Worm (Caenorhabditis elegans) whole organism, mixed stage, embryonic: Measurements from ENCODE around the gene mogs-1.
"Not testable (repeated sequence)": the region's sequence is repeated elsewhere in the genome, so short reads cannot be mapped to it uniquely, and the experiment has no call there.

ENCODE experiments used
- M03D4.4 ChIP-seq: sonication (generic microtip); optimal IDR thresholded peaks from 2 replicates; lab custom pipeline; 2017; ENCODE audit warnings: mild to moderate bottlenecking, missing genetic modification characterization, missing compliant biosample characterization
- bed-3 ChIP-seq: fragments of 200-800 bp; sonication (Bioruptor generic); optimal IDR thresholded peaks from 3 replicates; lab custom pipeline; 2018; ENCODE audit warnings: mild to moderate bottlenecking, missing genetic modification characterization, moderate library complexity, missing compliant biosample characterization
- blmp-1 ChIP-seq: fragments of 150-350 bp; optimal IDR thresholded peaks from 2 replicates; lab custom pipeline; 2014; ENCODE audit warnings: missing biosample characterization, missing genetic modification characterization
- ceh-83 ChIP-seq: fragments of 200-800 bp; sonication (Bioruptor generic); optimal IDR thresholded peaks from 2 replicates; lab custom pipeline; 2018; ENCODE audit warnings: mild to moderate bottlenecking, missing genetic modification characterization, missing compliant biosample characterization
- ces-1 ChIP-seq: fragments of 150-350 bp; optimal IDR thresholded peaks from 2 replicates; lab custom pipeline; 2014; ENCODE audit warnings: missing biosample characterization, missing genetic modification reagents, missing genetic modification characterization
- cnd-1 ChIP-seq: fragments of 200-800 bp; sonication (Bioruptor generic); optimal IDR thresholded peaks from 2 replicates; lab custom pipeline; 2018; ENCODE audit warnings: mild to moderate bottlenecking, missing genetic modification characterization, missing compliant biosample characterization
- drap-1 ChIP-seq: fragments of 200-800 bp; sonication (Bioruptor generic); optimal IDR thresholded peaks from 3 replicates; lab custom pipeline; 2018; ENCODE audit warnings: mild to moderate bottlenecking, missing genetic modification characterization, missing compliant biosample characterization
- elt-1 ChIP-seq: sonication (generic microtip); optimal IDR thresholded peaks from 2 replicates; lab custom pipeline; 2017; ENCODE audit warnings: missing genetic modification characterization, mild to moderate bottlenecking, missing compliant biosample characterization, antibody characterized with exemption, moderate library complexity, borderline replicate concordance; ENCODE audit not compliant: insufficient read depth
- elt-3 ChIP-seq: fragments of 150-350 bp; optimal IDR thresholded peaks from 2 replicates; lab custom pipeline; 2014; ENCODE audit warnings: missing biosample characterization, missing genetic modification characterization
- flh-1 ChIP-seq: fragments of 200-800 bp; sonication (Bioruptor generic); optimal IDR thresholded peaks from 2 replicates; lab custom pipeline; 2018; ENCODE audit warnings: mild to moderate bottlenecking, missing genetic modification characterization, moderate library complexity, missing compliant biosample characterization
- ham-2 ChIP-seq: fragments of 200-800 bp; sonication (Bioruptor generic); optimal IDR thresholded peaks from 2 replicates; lab custom pipeline; 2018; ENCODE audit warnings: mild to moderate bottlenecking, missing genetic modification characterization, missing compliant biosample characterization
- hlh-1 ChIP-seq: fragments of 150-350 bp; optimal IDR thresholded peaks from 2 replicates; lab custom pipeline; 2014; ENCODE audit warnings: missing biosample characterization, missing genetic modification reagents, missing genetic modification characterization
- lsy-2 ChIP-seq: fragments of 150-350 bp; optimal IDR thresholded peaks from 2 replicates; lab custom pipeline; 2014; ENCODE audit warnings: missing biosample characterization, missing genetic modification characterization
- mab-5 ChIP-seq: fragments of 150-350 bp; optimal IDR thresholded peaks from 2 replicates; lab custom pipeline; 2014; ENCODE audit warnings: missing biosample characterization, missing genetic modification characterization
- mep-1 ChIP-seq: fragments of 150-350 bp; optimal IDR thresholded peaks from 2 replicates; lab custom pipeline; 2017; ENCODE audit warnings: missing biosample characterization, missing genetic modification reagents, missing genetic modification characterization, inconsistent platforms
- mls-2 ChIP-seq: sonication (generic microtip); optimal IDR thresholded peaks from 2 replicates; lab custom pipeline; 2016; ENCODE audit warnings: mild to moderate bottlenecking, missing genetic modification characterization, moderate library complexity, missing compliant biosample characterization
- nhr-12 ChIP-seq: fragments of 150-350 bp; optimal IDR thresholded peaks from 2 replicates; lab custom pipeline; 2014; ENCODE audit warnings: missing biosample characterization, missing genetic modification characterization
- nhr-2 ChIP-seq: fragments of 150-350 bp; optimal IDR thresholded peaks from 2 replicates; lab custom pipeline; 2014; ENCODE audit warnings: missing biosample characterization, missing genetic modification characterization
- nhr-28 ChIP-seq: fragments of 150-350 bp; optimal IDR thresholded peaks from 2 replicates; lab custom pipeline; 2014; ENCODE audit warnings: missing biosample characterization, missing genetic modification characterization
- nhr-76 ChIP-seq: sonication (generic microtip); optimal IDR thresholded peaks from 2 replicates; lab custom pipeline; 2017; ENCODE audit warnings: missing biosample characterization, missing genetic modification characterization
- sem-2 ChIP-seq: fragments of 200-800 bp; sonication (Bioruptor generic); optimal IDR thresholded peaks from 2 replicates; lab custom pipeline; 2018; ENCODE audit warnings: mild to moderate bottlenecking, missing genetic modification characterization, missing compliant biosample characterization
- sptf-1 ChIP-seq: sonication (generic microtip); optimal IDR thresholded peaks from 2 replicates; lab custom pipeline; 2017; ENCODE audit warnings: mild to moderate bottlenecking, missing genetic modification characterization, moderate library complexity, missing compliant biosample characterization
- tbx-8 ChIP-seq: fragments of 200-800 bp; sonication (Bioruptor generic); optimal IDR thresholded peaks from 2 replicates; lab custom pipeline; 2018; ENCODE audit warnings: mild to moderate bottlenecking, missing genetic modification characterization, moderate library complexity, missing compliant biosample characterization
- unc-120 ChIP-seq: sonication (generic microtip); optimal IDR thresholded peaks from 2 replicates; lab custom pipeline; 2017; ENCODE audit warnings: missing genetic modification characterization, missing compliant biosample characterization; ENCODE audit not compliant: poor library complexity, severe bottlenecking
- unc-39 ChIP-seq: fragments of 150-350 bp; optimal IDR thresholded peaks from 2 replicates; lab custom pipeline; 2014; ENCODE audit warnings: missing biosample characterization, missing genetic modification characterization
- unc-62 ChIP-seq: fragments of 150-350 bp; optimal IDR thresholded peaks from 2 replicates; lab custom pipeline; 2014; ENCODE audit warnings: missing biosample characterization, missing genetic modification reagents, missing genetic modification characterization
- zip-8 ChIP-seq: fragments of 150-350 bp; optimal IDR thresholded peaks from 2 replicates; lab custom pipeline; 2014; ENCODE audit warnings: missing biosample characterization, missing genetic modification characterization
- ztf-11 ChIP-seq: fragments of 150-350 bp; optimal IDR thresholded peaks from 2 replicates; lab custom pipeline; 2014; ENCODE audit warnings: missing biosample characterization, missing genetic modification characterization

mogs-1 gene

DNA sequence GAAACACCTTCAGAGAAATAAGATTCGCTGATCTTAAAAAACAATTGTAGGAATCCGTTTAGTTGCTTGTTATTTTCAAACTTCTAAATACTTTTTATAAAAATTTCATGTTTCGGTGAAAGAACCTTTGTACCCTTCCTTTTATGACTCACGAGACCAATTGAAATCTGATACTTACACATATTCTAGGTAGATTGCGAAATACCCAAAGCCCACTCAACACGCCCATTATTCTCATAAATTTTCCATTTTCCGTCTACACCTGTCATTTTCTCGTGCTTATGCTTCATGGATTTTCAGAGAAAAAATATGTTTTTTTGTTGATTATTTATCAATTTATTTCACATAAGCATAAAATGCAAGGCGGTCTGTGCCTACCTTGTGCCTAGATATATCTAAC is 15.3 kb downstream of the mogs-1 start:
- TF ChIP-seq ztf-11 (no peak), tbx-8 (GFP tag; lab: Kevin White, UChicago) (no peak), blmp-1 (tag; lab: Kevin White, UChicago) (no peak), nhr-28 (no peak), unc-39 (tag; lab: Kevin White, UChicago) (no peak)
- TF ChIP-seq, all 35 proteins: peak for 0

DNA sequence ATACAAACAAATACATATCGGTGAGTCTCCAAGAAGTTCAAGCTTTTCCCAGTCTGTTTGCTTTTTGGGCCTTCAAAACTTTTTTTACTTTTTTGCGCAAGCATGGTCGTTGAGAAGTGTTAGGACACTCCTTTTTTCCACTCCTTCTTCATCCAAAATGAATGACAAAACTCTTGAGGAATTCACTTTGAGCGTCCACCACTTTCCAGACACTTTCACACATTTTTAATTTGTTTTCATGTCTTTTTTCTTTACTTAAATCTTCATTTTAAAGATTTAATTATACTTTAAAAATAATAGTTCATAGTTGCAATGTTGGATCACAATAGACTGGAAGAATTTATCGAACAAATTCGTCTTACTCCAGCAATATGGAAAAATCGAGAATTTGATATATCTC is 17.5 kb downstream of the mogs-1 start, which contains the start of gene F13H10.1:
TSS of gene F13H10.1 (plus strand) at position 301 of the 400 bp plus-strand sequence.
- no peak for TF ChIP-seq mab-5
- TF ChIP-seq blmp-1 (tag; lab: Kevin White, UChicago) = no peak

DNA sequence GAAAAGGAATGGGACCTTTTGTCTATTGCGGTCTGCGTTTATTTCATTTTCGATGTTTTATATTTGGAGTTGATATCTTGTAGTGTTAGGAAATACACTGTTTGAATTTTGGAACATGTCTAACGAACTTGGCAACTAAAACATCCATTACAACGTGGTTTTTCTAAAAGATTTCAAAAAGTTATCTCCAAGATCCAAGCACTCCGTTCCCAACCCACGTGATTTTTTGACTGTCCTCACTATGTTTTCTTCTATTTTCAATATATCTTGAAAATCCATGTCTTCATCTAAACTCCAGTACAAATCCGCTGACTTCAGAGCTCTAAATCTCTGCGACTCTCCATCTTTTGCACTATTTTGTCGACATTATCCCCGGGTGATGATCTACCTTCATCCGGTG is 20.1 kb downstream of the mogs-1 start, which contains the start of gene F13H10.9:
TSS of gene F13H10.9 (plus strand) at position 301 of the 400 bp plus-strand sequence.
- TF ChIP-seq mep-1 (tag; lab: Kevin White, UChicago) (no peak), sptf-1 (no peak), nhr-2 (no peak), zip-8 (tag; lab: Kevin White, UChicago) (no peak), elt-1 (tag; lab: Kevin White, UChicago) (no peak), ces-1 (GFP tag; lab: Kevin White, UChicago) (no peak), M03D4.4 (tag; lab: Kevin White, UChicago) (no peak), ceh-83 (GFP tag; lab: Kevin White, UChicago) (no peak), elt-3 (no peak), flh-1 (GFP tag; lab: Kevin White, UChicago) (no peak), lsy-2 (tag; lab: Kevin White, UChicago) (no peak), nhr-12 (tag; lab: Kevin White, UChicago) (no peak), nhr-76 (no peak), nhr-28 (no peak), sem-2 (GFP tag; lab: Kevin White, UChicago) (no peak), unc-39 (tag; lab: Kevin White, UChicago) (no peak), blmp-1 (tag; lab: Kevin White, UChicago) (no peak), cnd-1 (tag; lab: Kevin White, UChicago) (no peak), mls-2 (tag; lab: Kevin White, UChicago) (no peak)

DNA sequence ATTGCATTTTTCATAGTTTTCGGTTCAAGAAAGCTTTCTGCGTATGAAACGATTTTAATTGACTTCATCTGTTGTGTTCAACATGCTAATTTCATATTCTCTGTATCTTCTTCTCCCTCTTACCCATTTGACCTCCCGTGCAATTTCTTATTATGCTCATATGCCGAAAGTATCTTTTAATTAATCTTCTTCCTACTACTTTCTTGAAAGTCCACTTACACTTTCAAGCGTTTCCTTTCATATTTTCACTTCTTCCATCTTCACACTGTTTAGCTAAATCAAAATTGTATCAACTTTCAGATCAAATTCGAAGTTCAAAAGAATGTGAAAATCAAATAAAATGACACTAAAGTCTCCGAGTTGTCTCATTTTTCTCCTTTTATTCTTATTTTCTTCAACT is 31.0 kb downstream of the mogs-1 start, which contains the start of gene F13H10.5:
TSS of gene F13H10.5 (plus strand) at position 301 of the 400 bp plus-strand sequence.
- no peak for TF ChIP-seq blmp-1 (tag; lab: Kevin White, UChicago)
- TF ChIP-seq unc-39 (tag; lab: Kevin White, UChicago) = no peak
- no peak for TF ChIP-seq unc-62 (GFP tag; lab: Kevin White, UChicago)
- TF ChIP-seq M03D4.4 (tag; lab: Kevin White, UChicago) = no peak
- no peak for TF ChIP-seq mls-2 (tag; lab: Kevin White, UChicago)
- no peak for TF ChIP-seq unc-120 (tag; lab: Kevin White, UChicago)
- no peak for TF ChIP-seq nhr-2
- TF ChIP-seq sem-2 (GFP tag; lab: Kevin White, UChicago) = no peak
- no peak for TF ChIP-seq hlh-1 (tag; lab: Kevin White, UChicago)
- TF ChIP-seq zip-8 (tag; lab: Kevin White, UChicago) = no peak
- TF ChIP-seq drap-1 (GFP tag; lab: Kevin White, UChicago) = no peak
- TF ChIP-seq tbx-8 (GFP tag; lab: Kevin White, UChicago) = no peak
- no peak for TF ChIP-seq bed-3 (GFP tag; lab: Kevin White, UChicago)
- TF ChIP-seq sptf-1 = no peak
- no peak for TF ChIP-seq cnd-1 (tag; lab: Kevin White, UChicago)

DNA sequence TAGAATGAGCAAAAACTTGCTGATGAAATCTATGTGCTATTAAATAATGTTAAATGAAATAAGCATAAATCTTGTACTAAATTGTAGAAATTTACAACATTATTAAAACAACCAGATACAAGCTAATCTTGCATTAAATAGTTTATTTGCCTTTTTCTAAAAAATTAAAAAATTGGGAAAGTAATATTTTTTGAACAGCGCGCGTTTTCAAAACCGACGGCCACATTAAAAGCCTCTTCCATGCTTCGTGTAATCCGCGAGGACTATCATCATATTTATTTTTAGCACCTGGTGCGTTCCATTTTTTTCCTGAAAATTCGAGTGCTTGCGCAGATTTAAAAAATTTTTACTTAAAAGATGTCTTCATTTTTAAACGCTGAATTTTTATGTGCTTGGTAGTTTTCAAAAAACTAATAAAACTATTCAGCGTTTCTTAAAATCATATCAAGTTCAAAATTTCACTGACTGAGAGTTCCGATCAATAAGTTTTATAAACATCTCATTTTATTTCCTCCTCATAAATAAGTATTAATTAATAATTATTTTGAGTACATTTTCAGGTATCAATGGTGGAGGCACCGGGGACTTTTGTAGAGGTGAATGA is 34.3 kb downstream of the mogs-1 start, which contains the start of gene Y43E12A.3:
TSS of gene Y43E12A.3 (plus strand) at position 554 of the 604 bp plus-strand sequence.
- not testable (repeated sequence) for TF ChIP-seq mep-1 (tag; lab: Kevin White, UChicago); ces-1 (GFP tag; lab: Kevin White, UChicago); ham-2
- TF ChIP-seq, all 35 proteins: peak for 0; not testable (repeated sequence) for 35
